Fruit fly (Drosophila melanogaster): ENCODE results near the gene Tektin-C.

The Tektin-C gene

DNA sequence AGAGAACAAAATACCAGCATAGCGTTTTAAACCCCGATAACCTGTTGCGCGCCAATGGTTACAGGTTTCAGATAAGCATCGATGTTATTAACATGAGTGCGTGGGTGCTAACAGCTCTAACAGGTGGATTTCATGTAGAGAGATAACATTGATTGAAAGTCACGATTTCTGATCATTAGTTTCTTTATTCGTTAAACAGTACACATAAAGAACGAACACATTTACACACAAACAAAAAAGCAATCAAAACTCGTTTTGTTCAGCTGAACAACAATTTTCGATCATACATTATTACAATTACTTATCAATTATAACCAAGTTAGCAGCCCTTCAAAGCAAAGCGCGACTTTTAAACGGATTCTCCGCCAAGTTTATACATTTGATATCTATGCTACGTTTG lies 6.7 kb downstream of the Tektin-C start (continued):
- TF ChIP-seq HLH54F (GFP tag; optimal IDR thresholded peaks at IDR 0.05) = peak; percentile 25
- no peak for TF ChIP-seq CG17385 (GFP tag; optimal IDR thresholded peaks at IDR 0.05)
- peak; percentile 38 for TF ChIP-seq mirr (GFP tag; optimal IDR thresholded peaks at IDR 0.05)
- TF ChIP-seq pan (optimal IDR thresholded peaks at IDR 0.05) = no peak
- TF ChIP-seq pan (GFP tag; optimal IDR thresholded peaks at IDR 0.05 in 1 of 2, IDR thresholded peaks at IDR 0.05 in 1 of 2) = peak in 1 of 2 experiments; percentile 36
- no peak for TF ChIP-seq Spps (tag; optimal IDR thresholded peaks at IDR 0.05)
- no peak for TF ChIP-seq CG32772 (GFP tag; IDR thresholded peaks at IDR 0.05)
- TF ChIP-seq HmgZ (tag; optimal IDR thresholded peaks at IDR 0.05) = peak; percentile 57
- TF ChIP-seq CG43689 (GFP tag; IDR thresholded peaks at IDR 0.05) = no peak
- no peak for TF ChIP-seq Ssrp (tag; optimal IDR thresholded peaks at IDR 0.05)
- peak; percentile 48; the same call in 1 of the 2 replicates for TF ChIP-seq CG13287 (GFP tag; IDR thresholded peaks at IDR 0.05; ENCODE audit: partially characterized antibody)
- TF ChIP-seq CG1792 (GFP tag; optimal IDR thresholded peaks at IDR 0.05) = peak; percentile 44
- no peak for TF ChIP-seq Hr3 (GFP tag; optimal IDR thresholded peaks at IDR 0.05)
- TF ChIP-seq Nf-YB (GFP tag; optimal IDR thresholded peaks at IDR 0.05) = no peak
- peak; percentile 22 for TF ChIP-seq Chrac-16 (GFP tag; optimal IDR thresholded peaks at IDR 0.05)
- TF ChIP-seq CG18262 (tag; optimal IDR thresholded peaks at IDR 0.05) = peak; percentile 22
- TF ChIP-seq CG5245 (GFP tag; optimal IDR thresholded peaks at IDR 0.05) = peak; percentile 27
- TF ChIP-seq scrt (GFP tag; optimal IDR thresholded peaks at IDR 0.05) = peak; percentile 84
- TF ChIP-seq Antp (GFP tag; optimal IDR thresholded peaks at IDR 0.05) = peak; percentile 2
- no peak for TF ChIP-seq CG3847 (GFP tag; IDR thresholded peaks at IDR 0.05)
- TF ChIP-seq Lpt (GFP tag; optimal IDR thresholded peaks at IDR 0.05) = no peak
- peak; percentile 51 for TF ChIP-seq CG6765 (GFP tag; optimal IDR thresholded peaks at IDR 0.05)
- peak; percentile 35 for TF ChIP-seq tin (GFP tag; optimal IDR thresholded peaks at IDR 0.05)
- no peak for TF ChIP-seq CG2129 (GFP tag; IDR thresholded peaks at IDR 0.05; ENCODE audit: partially characterized antibody)
- no peak for TF ChIP-seq CG2889 (GFP tag; IDR thresholded peaks at IDR 0.05)
- TF ChIP-seq Mes4 (GFP tag; optimal IDR thresholded peaks at IDR 0.05) = no peak
- no peak for TF ChIP-seq CG9932 (GFP tag; IDR thresholded peaks at IDR 0.05)
- TF ChIP-seq CG12391 (tag; optimal IDR thresholded peaks at IDR 0.05) = peak; percentile 47
- TF ChIP-seq sr (GFP tag; IDR thresholded peaks at IDR 0.05) = peak; percentile 95
- peak; percentile 14 for TF ChIP-seq CG33213 (GFP tag; optimal IDR thresholded peaks at IDR 0.05)
- TF ChIP-seq nom (GFP tag; optimal IDR thresholded peaks at IDR 0.05) = no peak
- TF ChIP-seq ind (GFP tag; optimal IDR thresholded peaks at IDR 0.05) = peak; percentile 35
- no peak for TF ChIP-seq nerfin-2 (GFP tag; IDR thresholded peaks at IDR 0.05; ENCODE audit: partially characterized antibody)
- TF ChIP-seq gcm (GFP tag; optimal IDR thresholded peaks at IDR 0.05) = peak; percentile 1
- TF ChIP-seq row (GFP tag; IDR thresholded peaks at IDR 0.05) = peak; percentile 20; the same call in 1 of the 3 replicates
- peak; percentile 20 for TF ChIP-seq CG17829 (tag; optimal IDR thresholded peaks at IDR 0.05)
- no peak for TF ChIP-seq CG11560 (tag; IDR thresholded peaks at IDR 0.05)
- peak; percentile 21; the same call in 1 of the 2 replicates for TF ChIP-seq Rx (GFP tag; IDR thresholded peaks at IDR 0.05)
- no peak for TF ChIP-seq CG12104 (GFP tag; optimal IDR thresholded peaks at IDR 0.05)
- TF ChIP-seq vfl (GFP tag; optimal IDR thresholded peaks at IDR 0.05) = peak; percentile 13
- TF ChIP-seq Bteb2 (GFP tag; optimal IDR thresholded peaks at IDR 0.05) = peak; percentile 13
- TF ChIP-seq CG11093 (GFP tag; IDR thresholded peaks at IDR 0.05) = no peak
- no peak for TF ChIP-seq CG11456 (GFP tag; IDR thresholded peaks at IDR 0.05)
- peak; percentile 36 for TF ChIP-seq Rfx (GFP tag; IDR thresholded peaks at IDR 0.05)
- no peak for TF ChIP-seq CG14441 (GFP tag; IDR thresholded peaks at IDR 0.05)
- TF ChIP-seq gfzf (GFP tag; optimal IDR thresholded peaks at IDR 0.05) = peak; percentile 32
- peak; percentile 38 for TF ChIP-seq Xbp1 (GFP tag; optimal IDR thresholded peaks at IDR 0.05)
- TF ChIP-seq CG14014 (GFP tag; IDR thresholded peaks at IDR 0.05) = no peak
- peak; percentile 6 for TF ChIP-seq NfI (GFP tag; optimal IDR thresholded peaks at IDR 0.05)
- TF ChIP-seq Doc2 (GFP tag; IDR thresholded peaks at IDR 0.05) = no peak
- peak; percentile 26 for TF ChIP-seq Nf-YC (tag; optimal IDR thresholded peaks at IDR 0.05)
- peak; percentile 72 for TF ChIP-seq Fer1 (GFP tag; optimal IDR thresholded peaks at IDR 0.05)

All from whole organism, embryonic.